Worm (Caenorhabditis elegans): ENCODE measurements around the gene Y52D5A.2.

Y52D5A.2 gene

ce11 chrIV:5482231-5482630 lies 17.9 kb upstream of the Y52D5A.2 start, which contains the start of gene T11F8.12:
T11F8.12 (minus strand) TSS chrIV:5482331.
- TF ChIP-seq sptf-1 (tag; optimal IDR thresholded peaks at IDR 0.05), result no peak
- no peak for TF ChIP-seq blmp-1 (tag; optimal IDR thresholded peaks at IDR 0.05)
- no peak for TF ChIP-seq isw-1 (GFP tag; IDR thresholded peaks at IDR 0.05)
- no peak for TF ChIP-seq dsc-1 (tag; optimal IDR thresholded peaks at IDR 0.05)
- no peak for TF ChIP-seq rnt-1 (tag; optimal IDR thresholded peaks at IDR 0.05)
- no peak for TF ChIP-seq lsy-2 (tag; optimal IDR thresholded peaks at IDR 0.05)
- TF ChIP-seq Y116A8C.19 (tag; optimal IDR thresholded peaks at IDR 0.05; ENCODE audit: borderline replicate concordance), result no peak
- TF ChIP-seq ztf-11 (tag; optimal IDR thresholded peaks at IDR 0.05), result no peak
- TF ChIP-seq nhr-85 (tag), result no peak
- TF ChIP-seq pag-3 (tag; optimal IDR thresholded peaks at IDR 0.05; ENCODE audit: borderline replicate concordance, insufficient read depth), result no peak
- no peak for TF ChIP-seq tlp-1 (tag; optimal IDR thresholded peaks at IDR 0.05)
- TF ChIP-seq grh-1 (GFP tag; IDR thresholded peaks at IDR 0.05), result no peak
- TF ChIP-seq nhr-47 (tag; optimal IDR thresholded peaks at IDR 0.05), result no peak
- no peak for TF ChIP-seq pax-3 (tag; optimal IDR thresholded peaks at IDR 0.05)

ce11 chrIV:5479289-5479688 lies 15.0 kb upstream of the Y52D5A.2 start, which contains the start of gene T11F8.1:
T11F8.1 (plus strand) TSS chrIV:5479589.
- TF ChIP-seq C04F5.9 (tag; optimal IDR thresholded peaks at IDR 0.05), result no peak
- no peak for TF ChIP-seq sptf-1 (tag; optimal IDR thresholded peaks at IDR 0.05)
- TF ChIP-seq xbp-1 (tag; optimal IDR thresholded peaks at IDR 0.05), result no peak
- TF ChIP-seq nhr-237 (tag; optimal IDR thresholded peaks at IDR 0.05), result no peak

- TF ChIP-seq zip-4 (GFP tag; optimal IDR thresholded peaks at IDR 0.05) (no peak), grh-1 (GFP tag; IDR thresholded peaks at IDR 0.05) (no peak), ets-5 (GFP tag; IDR thresholded peaks at IDR 0.05) (no peak), lin-39 (tag; optimal IDR thresholded peaks at IDR 0.05) (no peak), lin-35 (GFP tag; optimal IDR thresholded peaks at IDR 0.05) (no peak), dpl-1 (GFP tag; optimal IDR thresholded peaks at IDR 0.05) (no peak), zag-1 (tag; optimal IDR thresholded peaks at IDR 0.05) (no peak), snpc-4 (tag; optimal IDR thresholded peaks at IDR 0.05) (no peak), C04F5.9 (tag; optimal IDR thresholded peaks at IDR 0.05) (no peak), xbp-1 (tag; optimal IDR thresholded peaks at IDR 0.05) (no peak), nhr-47 (tag; optimal IDR thresholded peaks at IDR 0.05) (no peak), elt-3 (tag; optimal IDR thresholded peaks at IDR 0.05) (no peak), F16B12.6 (tag; optimal IDR thresholded peaks at IDR 0.05) (no peak), efl-3 (GFP tag; optimal IDR thresholded peaks at IDR 0.05) (no peak), fos-1 (tag; optimal IDR thresholded peaks at IDR 0.05) (no peak), hpl-2 (GFP tag; optimal IDR thresholded peaks at IDR 0.05) (no peak), egl-27 (tag; optimal IDR thresholded peaks at IDR 0.05) (no peak)
Observed at ce11 chrIV:5476468-5476867, 12.2 kb upstream of the Y52D5A.2 start, which contains the start of gene T11F8.4. T11F8.4 (minus strand) TSS chrIV:5476568.

ce11 chrIV:5473098-5473497 lies 8.8 kb upstream of the Y52D5A.2 start:
- no peak for TF ChIP-seq lin-13 (GFP tag; optimal IDR thresholded peaks at IDR 0.05)
- no peak for TF ChIP-seq aha-1 (tag; optimal IDR thresholded peaks at IDR 0.05)
- TF ChIP-seq mep-1 (tag; optimal IDR thresholded peaks at IDR 0.05), result no peak
- no peak for TF ChIP-seq rnt-1 (tag; optimal IDR thresholded peaks at IDR 0.05)
- no peak for TF ChIP-seq snu-23 (GFP tag; optimal IDR thresholded peaks at IDR 0.05)
- no peak for TF ChIP-seq blmp-1 (tag; optimal IDR thresholded peaks at IDR 0.05)
- TF ChIP-seq hlh-4 (tag; optimal IDR thresholded peaks at IDR 0.05), result no peak
- TF ChIP-seq Y116A8C.19 (tag; optimal IDR thresholded peaks at IDR 0.05; ENCODE audit: borderline replicate concordance), result no peak
- no peak for TF ChIP-seq unc-62 (GFP tag; optimal IDR thresholded peaks at IDR 0.05)
- no peak for TF ChIP-seq lin-14 (GFP tag; optimal IDR thresholded peaks at IDR 0.05)
- no peak for TF ChIP-seq grh-1 (GFP tag; IDR thresholded peaks at IDR 0.05)
- TF ChIP-seq unc-30 (tag; optimal IDR thresholded peaks at IDR 0.05), result no peak
- no peak for TF ChIP-seq vab-15 (tag; optimal IDR thresholded peaks at IDR 0.05)
- no peak for TF ChIP-seq pax-3 (tag; optimal IDR thresholded peaks at IDR 0.05)
- no peak for TF ChIP-seq mef-2 (tag; optimal IDR thresholded peaks at IDR 0.05)
- no peak for TF ChIP-seq C04F5.9 (tag; optimal IDR thresholded peaks at IDR 0.05)
- TF ChIP-seq ceh-82 (tag; optimal IDR thresholded peaks at IDR 0.05), result no peak
- no peak for TF ChIP-seq nhr-77 (tag; optimal IDR thresholded peaks at IDR 0.05)
- TF ChIP-seq hpl-2 (GFP tag; optimal IDR thresholded peaks at IDR 0.05), result no peak

Measured in whole organism, L1 larva.